Worm (Caenorhabditis elegans) whole organism, L3 larva: ENCODE measurements around the gene pst-2.

Experiments
- R02D3.7 ChIP-seq: fragments of 150-350 bp; optimal IDR thresholded peaks from 2 replicates; lab custom pipeline; 2014; ENCODE audit warnings: missing biosample characterization, missing genetic modification characterization
- ZK546.5 ChIP-seq: sonication (generic microtip); optimal IDR thresholded peaks from 2 replicates; lab custom pipeline; 2017; ENCODE audit warnings: missing biosample characterization, missing genetic modification characterization
- ama-1 ChIP-seq: fragments of 150-350 bp; optimal IDR thresholded peaks from 2 replicates; lab custom pipeline; 2018
- ceh-16 ChIP-seq: sonication (generic microtip); optimal IDR thresholded peaks from 2 replicates; lab custom pipeline; 2017; ENCODE audit warnings: missing biosample characterization, missing genetic modification characterization
- ceh-82 ChIP-seq: fragments of 150-350 bp; optimal IDR thresholded peaks from 2 replicates; lab custom pipeline; 2014; ENCODE audit warnings: missing biosample characterization, missing genetic modification characterization
- ceh-9 ChIP-seq: sonication (generic microtip); optimal IDR thresholded peaks from 2 replicates; lab custom pipeline; 2018; ENCODE audit warnings: missing biosample characterization, missing genetic modification characterization
- daf-12 ChIP-seq: fragments of 150-350 bp; optimal IDR thresholded peaks from 2 replicates; lab custom pipeline; 2014; ENCODE audit warnings: missing biosample characterization, missing genetic modification reagents, missing genetic modification characterization
- egl-27 ChIP-seq: sonication (generic microtip); optimal IDR thresholded peaks from 4 replicates; lab custom pipeline; 2017; ENCODE audit warnings: missing biosample characterization, missing genetic modification reagents, missing genetic modification characterization
- egl-5 ChIP-seq: fragments of 150-350 bp; optimal IDR thresholded peaks from 2 replicates; lab custom pipeline; 2017; ENCODE audit warnings: missing biosample characterization, missing genetic modification reagents, missing genetic modification characterization, inconsistent platforms
- elt-2 ChIP-seq: sonication (generic microtip); optimal IDR thresholded peaks from 2 replicates; lab custom pipeline; 2016; ENCODE audit warnings: missing genetic modification reagents, mild to moderate bottlenecking, missing genetic modification characterization, missing compliant biosample characterization
- fkh-10 ChIP-seq: sonication (generic microtip); optimal IDR thresholded peaks from 2 replicates; lab custom pipeline; 2017; ENCODE audit warnings: missing biosample characterization, missing genetic modification reagents, missing genetic modification characterization
- fkh-2 ChIP-seq: fragments of 150-350 bp; optimal IDR thresholded peaks from 2 replicates; lab custom pipeline; 2014; ENCODE audit warnings: missing biosample characterization, missing genetic modification reagents, missing genetic modification characterization
- hmg-11 ChIP-seq: sonication (generic microtip); optimal IDR thresholded peaks from 2 replicates; lab custom pipeline; 2016; ENCODE audit warnings: missing genetic modification characterization, missing compliant biosample characterization
- jun-1 ChIP-seq: fragments of 150-350 bp; optimal IDR thresholded peaks from 2 replicates; lab custom pipeline; 2014; ENCODE audit warnings: missing biosample characterization, missing genetic modification reagents, missing genetic modification characterization
- lin-15B ChIP-seq: fragments of 150-350 bp; optimal IDR thresholded peaks from 2 replicates; lab custom pipeline; 2014; ENCODE audit warnings: missing biosample characterization, missing genetic modification characterization
- lin-39 ChIP-seq: fragments of 150-350 bp; optimal IDR thresholded peaks from 2 replicates; lab custom pipeline; 2018; ENCODE audit warnings: missing biosample characterization, missing genetic modification reagents, missing genetic modification characterization
- mdl-1 ChIP-seq: fragments of 150-350 bp; optimal IDR thresholded peaks from 2 replicates; lab custom pipeline; 2014; ENCODE audit warnings: missing biosample characterization, missing genetic modification characterization
- nfya-1 ChIP-seq: sonication (generic microtip); optimal IDR thresholded peaks from 2 replicates; lab custom pipeline; 2017; ENCODE audit warnings: missing genetic modification characterization, mild to moderate bottlenecking, missing compliant biosample characterization, antibody characterized with exemption, moderate library complexity; ENCODE audit not compliant: insufficient read depth
- nhr-12 ChIP-seq: fragments of 150-350 bp; optimal IDR thresholded peaks from 2 replicates; lab custom pipeline; 2014; ENCODE audit warnings: missing biosample characterization, missing genetic modification characterization
- nhr-23 ChIP-seq: fragments of 150-350 bp; optimal IDR thresholded peaks from 2 replicates; lab custom pipeline; 2014; ENCODE audit warnings: missing biosample characterization, missing genetic modification reagents, missing genetic modification characterization
- nhr-237 ChIP-seq: fragments of 150-350 bp; optimal IDR thresholded peaks from 2 replicates; lab custom pipeline; 2014; ENCODE audit warnings: missing biosample characterization, missing genetic modification characterization
- nhr-25 ChIP-seq: sonication (generic microtip); optimal IDR thresholded peaks from 2 replicates; lab custom pipeline; 2017; ENCODE audit warnings: missing biosample characterization, missing genetic modification characterization
- nhr-67 ChIP-seq: fragments of 150-350 bp; optimal IDR thresholded peaks from 2 replicates; lab custom pipeline; 2014; ENCODE audit warnings: missing biosample characterization, missing genetic modification characterization
- sea-2 ChIP-seq: fragments of 150-350 bp; sonication (generic microtip); optimal IDR thresholded peaks from 4 replicates; lab custom pipeline; 2014; ENCODE audit warnings: missing biosample characterization, missing genetic modification reagents, missing genetic modification characterization
- skn-1 ChIP-seq: fragments of 150-350 bp; optimal IDR thresholded peaks from 2 replicates; lab custom pipeline; 2014; ENCODE audit warnings: missing biosample characterization, missing genetic modification characterization
- snpc-4 ChIP-seq: fragments of 150-350 bp; optimal IDR thresholded peaks from 2 replicates; lab custom pipeline; 2014; ENCODE audit warnings: missing biosample characterization, missing genetic modification characterization
- unc-39 ChIP-seq: sonication (generic microtip); optimal IDR thresholded peaks from 4 replicates; lab custom pipeline; 2017; ENCODE audit warnings: missing biosample characterization, missing genetic modification characterization
- zag-1 ChIP-seq: fragments of 150-350 bp; optimal IDR thresholded peaks from 2 replicates; lab custom pipeline; 2014; ENCODE audit warnings: missing biosample characterization, missing genetic modification characterization
- ztf-11 ChIP-seq: fragments of 150-350 bp; optimal IDR thresholded peaks from 2 replicates; lab custom pipeline; 2014; ENCODE audit warnings: missing biosample characterization, missing genetic modification characterization

pst-2 gene

DNA sequence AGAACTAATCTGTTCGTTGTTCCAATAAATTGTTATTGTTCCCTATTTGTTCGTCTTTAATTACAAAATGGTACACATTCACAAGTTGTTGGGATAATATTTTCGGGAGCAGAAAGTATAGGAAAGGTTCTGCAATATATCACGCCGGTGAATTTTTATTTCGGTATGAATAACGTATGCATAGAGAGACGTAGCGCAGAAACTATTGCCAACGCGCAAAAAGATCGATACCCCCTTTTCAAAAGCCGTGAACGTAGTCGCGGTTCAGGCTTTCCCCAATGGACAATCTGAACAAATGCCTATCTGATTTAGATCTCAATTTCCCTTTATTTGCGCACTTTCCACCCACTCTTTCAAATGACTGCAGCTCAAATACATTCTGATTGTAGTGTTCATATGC lies at the start of gene pst-2:
TSS of gene pst-2 (plus strand) at position 293 of the 400 bp plus-strand sequence.
- TF ChIP-seq lin-39 (tag; lab: Kevin White, UChicago) (no peak), unc-39 (tag; lab: Kevin White, UChicago) (no peak), nhr-25 (tag; lab: Kevin White, UChicago) (peak; percentile 13), ceh-82 (tag; lab: Kevin White, UChicago) (no peak), lin-15B (tag; lab: Kevin White, UChicago) (no peak), sea-2 (no peak), ztf-11 (tag; lab: Kevin White, UChicago) (no peak), mdl-1 (tag; lab: Kevin White, UChicago) (no peak), fkh-2 (tag; lab: Kevin White, UChicago) (no peak)
- TF ChIP-seq, all 47 proteins: peak for 1

- no peak for TF ChIP-seq ZK546.5 (tag; lab: Kevin White, UChicago)
- TF ChIP-seq ceh-9 (tag; lab: Kevin White, UChicago): no peak
- no peak for TF ChIP-seq zag-1
- TF ChIP-seq lin-39 (tag; lab: Kevin White, UChicago): peak; percentile 41
- TF ChIP-seq ceh-16 (tag; lab: Kevin White, UChicago): no peak
- TF ChIP-seq daf-12 (tag; lab: Kevin White, UChicago): no peak
- TF ChIP-seq jun-1 (tag; lab: Kevin White, UChicago): no peak
- peak; percentile 35 for TF ChIP-seq nfya-1
- peak; percentile 94 for TF ChIP-seq snpc-4 (tag; lab: Kevin White, UChicago)
- no peak for TF ChIP-seq mdl-1 (tag; lab: Kevin White, UChicago)
- TF ChIP-seq egl-5 (tag; lab: Kevin White, UChicago): no peak
- no peak for TF ChIP-seq nhr-23 (tag; lab: Kevin White, UChicago)
- TF ChIP-seq skn-1 (tag; lab: Kevin White, UChicago): no peak
- peak; percentile 54 for TF ChIP-seq fkh-10 (GFP tag; lab: Kevin White, UChicago)
Observed at ce11 chrIII:5632426-5632976, 47.7 kb upstream of the pst-2 start.

- TF ChIP-seq lin-39 (tag; lab: Kevin White, UChicago) (peak; percentile 17), fkh-10 (GFP tag; lab: Kevin White, UChicago) (no peak), ceh-9 (tag; lab: Kevin White, UChicago) (no peak)
Observed at ce11 chrIII:5634509-5634908, 45.7 kb upstream of the pst-2 start.

ce11 chrIII:5635179-5635578 lies 45.1 kb upstream of the pst-2 start, which contains the start of gene ckk-1:
ckk-1 (plus strand) TSS chrIII:5635479.
- TF ChIP-seq mdl-1 (tag; lab: Kevin White, UChicago) (no peak), nhr-12 (tag; lab: Kevin White, UChicago) (no peak)
- TF ChIP-seq, all 47 proteins: peak for 0

DNA sequence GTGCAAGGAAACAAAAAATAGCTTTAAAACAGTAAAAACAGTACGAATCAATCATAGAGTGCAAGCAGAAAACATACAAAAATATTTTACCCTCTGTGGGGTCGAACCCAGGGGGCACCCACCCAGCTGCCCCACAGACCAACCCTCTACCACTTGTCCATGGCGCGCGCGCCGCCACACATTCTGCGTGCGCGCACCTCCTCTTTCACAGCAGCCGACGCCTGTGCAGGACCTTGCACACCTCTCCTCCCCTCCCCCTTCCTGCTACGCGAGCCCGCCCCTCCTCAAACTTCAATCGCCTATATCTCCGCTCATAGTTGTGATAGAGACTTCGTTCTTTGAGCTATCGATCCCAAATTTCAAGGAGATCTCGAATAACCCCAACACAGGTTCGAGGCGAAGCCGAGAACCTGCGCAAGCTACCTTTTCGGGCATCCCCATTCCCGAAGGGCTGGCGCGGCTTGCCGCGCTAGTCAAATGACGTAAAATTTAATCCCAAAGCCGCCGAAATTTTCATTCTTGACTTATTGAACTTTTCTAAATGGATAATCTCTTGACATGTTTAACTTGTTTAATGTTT lies 42.8 kb upstream of the pst-2 start:
- peak; percentile 12 for TF ChIP-seq elt-2 (tag; lab: Kevin White, UChicago)

DNA sequence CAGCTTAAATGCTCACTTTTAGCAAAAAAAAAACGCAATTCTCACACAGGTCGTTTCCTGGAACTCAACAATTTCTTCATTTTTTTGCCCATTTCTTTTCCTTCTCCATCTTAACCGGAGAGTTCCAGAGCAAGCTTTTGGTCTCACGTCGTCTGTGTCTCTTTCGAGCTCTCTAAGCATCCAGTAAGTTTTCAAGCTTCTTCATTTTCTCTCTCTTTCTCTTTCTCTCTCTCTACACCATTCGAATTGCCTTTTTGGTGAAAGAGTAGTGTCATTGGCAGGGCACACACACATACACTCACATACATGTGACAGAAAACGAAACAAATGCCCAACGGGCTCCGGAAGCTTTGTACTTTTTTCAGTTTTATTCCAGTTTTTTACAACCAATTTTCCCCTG lies 40.3 kb upstream of the pst-2 start:
- TF ChIP-seq nhr-237 (tag; lab: Kevin White, UChicago): no peak
- TF ChIP-seq hmg-11 (tag; lab: Kevin White, UChicago): no peak
- no peak for TF ChIP-seq nhr-12 (tag; lab: Kevin White, UChicago)
- TF ChIP-seq R02D3.7 (tag; lab: Kevin White, UChicago): no peak
- TF ChIP-seq nfya-1: peak; percentile 85
- peak; percentile 36 for TF ChIP-seq lin-15B (tag; lab: Kevin White, UChicago)
- TF ChIP-seq nhr-67 (tag; lab: Kevin White, UChicago): no peak
- TF ChIP-seq ama-1 (lab: Kevin White, UChicago): no peak
- no peak for TF ChIP-seq egl-27 (tag; lab: Kevin White, UChicago)
- TF ChIP-seq skn-1 (tag; lab: Kevin White, UChicago): no peak
- TF ChIP-seq unc-39 (tag; lab: Kevin White, UChicago): no peak
- TF ChIP-seq fkh-10 (GFP tag; lab: Kevin White, UChicago): peak; percentile 70
- TF ChIP-seq snpc-4 (tag; lab: Kevin White, UChicago): peak; percentile 20
- peak; percentile 80 for TF ChIP-seq lin-39 (tag; lab: Kevin White, UChicago)
